Worm (Caenorhabditis elegans) whole organism, mixed stage, embryonic: ENCODE data around the gene Y77E11A.23.

Source experiments
- bed-3 ChIP-seq: fragments of 200-800 bp; sonication (Bioruptor generic); optimal IDR thresholded peaks from 3 replicates; lab custom pipeline; 2018; ENCODE audit warnings: mild to moderate bottlenecking, missing genetic modification characterization, moderate library complexity, missing compliant biosample characterization
- blmp-1 ChIP-seq: fragments of 150-350 bp; optimal IDR thresholded peaks from 2 replicates; lab custom pipeline; 2014; ENCODE audit warnings: missing biosample characterization, missing genetic modification characterization
- ceh-43 ChIP-seq: fragments of 200-800 bp; sonication (Bioruptor generic); optimal IDR thresholded peaks from 2 replicates; lab custom pipeline; 2018; ENCODE audit warnings: mild to moderate bottlenecking, missing genetic modification characterization, moderate library complexity, missing compliant biosample characterization
- ceh-83 ChIP-seq: fragments of 200-800 bp; sonication (Bioruptor generic); optimal IDR thresholded peaks from 2 replicates; lab custom pipeline; 2018; ENCODE audit warnings: mild to moderate bottlenecking, missing genetic modification characterization, missing compliant biosample characterization
- ces-1 ChIP-seq: fragments of 150-350 bp; optimal IDR thresholded peaks from 2 replicates; lab custom pipeline; 2014; ENCODE audit warnings: missing biosample characterization, missing genetic modification reagents, missing genetic modification characterization
- cnd-1 ChIP-seq: fragments of 200-800 bp; sonication (Bioruptor generic); optimal IDR thresholded peaks from 2 replicates; lab custom pipeline; 2018; ENCODE audit warnings: mild to moderate bottlenecking, missing genetic modification characterization, missing compliant biosample characterization
- drap-1 ChIP-seq: fragments of 200-800 bp; sonication (Bioruptor generic); optimal IDR thresholded peaks from 3 replicates; lab custom pipeline; 2018; ENCODE audit warnings: mild to moderate bottlenecking, missing genetic modification characterization, missing compliant biosample characterization
- elt-1 ChIP-seq: sonication (generic microtip); optimal IDR thresholded peaks from 2 replicates; lab custom pipeline; 2017; ENCODE audit warnings: missing genetic modification characterization, mild to moderate bottlenecking, missing compliant biosample characterization, antibody characterized with exemption, moderate library complexity, borderline replicate concordance; ENCODE audit not compliant: insufficient read depth
- elt-3 ChIP-seq: fragments of 150-350 bp; optimal IDR thresholded peaks from 2 replicates; lab custom pipeline; 2014; ENCODE audit warnings: missing biosample characterization, missing genetic modification characterization
- flh-1 ChIP-seq: fragments of 200-800 bp; sonication (Bioruptor generic); optimal IDR thresholded peaks from 2 replicates; lab custom pipeline; 2018; ENCODE audit warnings: mild to moderate bottlenecking, missing genetic modification characterization, moderate library complexity, missing compliant biosample characterization
- hlh-1 ChIP-seq: fragments of 150-350 bp; optimal IDR thresholded peaks from 2 replicates; lab custom pipeline; 2014; ENCODE audit warnings: missing biosample characterization, missing genetic modification reagents, missing genetic modification characterization
- lin-13 ChIP-seq: fragments of 150-350 bp; optimal IDR thresholded peaks from 2 replicates; lab custom pipeline; 2014; ENCODE audit warnings: missing biosample characterization, missing genetic modification characterization
- lin-32 ChIP-seq: fragments of 200-800 bp; sonication (Bioruptor generic); optimal IDR thresholded peaks from 2 replicates; lab custom pipeline; 2018; ENCODE audit warnings: mild to moderate bottlenecking, missing genetic modification characterization, missing compliant biosample characterization
- lsy-2 ChIP-seq: fragments of 150-350 bp; optimal IDR thresholded peaks from 2 replicates; lab custom pipeline; 2014; ENCODE audit warnings: missing biosample characterization, missing genetic modification characterization
- mab-5 ChIP-seq: fragments of 150-350 bp; optimal IDR thresholded peaks from 2 replicates; lab custom pipeline; 2014; ENCODE audit warnings: missing biosample characterization, missing genetic modification characterization
- mep-1 ChIP-seq: fragments of 150-350 bp; optimal IDR thresholded peaks from 2 replicates; lab custom pipeline; 2017; ENCODE audit warnings: missing biosample characterization, missing genetic modification reagents, missing genetic modification characterization, inconsistent platforms
- mls-2 ChIP-seq: sonication (generic microtip); optimal IDR thresholded peaks from 2 replicates; lab custom pipeline; 2016; ENCODE audit warnings: mild to moderate bottlenecking, missing genetic modification characterization, moderate library complexity, missing compliant biosample characterization
- nhr-2 ChIP-seq: fragments of 150-350 bp; optimal IDR thresholded peaks from 2 replicates; lab custom pipeline; 2014; ENCODE audit warnings: missing biosample characterization, missing genetic modification characterization
- nhr-237 ChIP-seq: fragments of 150-350 bp; optimal IDR thresholded peaks from 2 replicates; lab custom pipeline; 2014; ENCODE audit warnings: missing biosample characterization, missing genetic modification characterization
- nhr-28 ChIP-seq: fragments of 150-350 bp; optimal IDR thresholded peaks from 2 replicates; lab custom pipeline; 2014; ENCODE audit warnings: missing biosample characterization, missing genetic modification characterization
- nhr-76 ChIP-seq: sonication (generic microtip); optimal IDR thresholded peaks from 2 replicates; lab custom pipeline; 2017; ENCODE audit warnings: missing biosample characterization, missing genetic modification characterization
- pha-4 ChIP-seq: fragments of 150-350 bp; optimal IDR thresholded peaks from 2 replicates; lab custom pipeline; 2018; ENCODE audit warnings: missing biosample characterization, missing genetic modification reagents, missing genetic modification characterization
- sem-2 ChIP-seq: fragments of 200-800 bp; sonication (Bioruptor generic); optimal IDR thresholded peaks from 2 replicates; lab custom pipeline; 2018; ENCODE audit warnings: mild to moderate bottlenecking, missing genetic modification characterization, missing compliant biosample characterization
- snpc-4 ChIP-seq: fragments of 150-350 bp; optimal IDR thresholded peaks from 2 replicates; lab custom pipeline; 2014; ENCODE audit warnings: missing biosample characterization, missing genetic modification characterization
- sptf-1 ChIP-seq: sonication (generic microtip); optimal IDR thresholded peaks from 2 replicates; lab custom pipeline; 2017; ENCODE audit warnings: mild to moderate bottlenecking, missing genetic modification characterization, moderate library complexity, missing compliant biosample characterization
- tbx-8 ChIP-seq: fragments of 200-800 bp; sonication (Bioruptor generic); optimal IDR thresholded peaks from 2 replicates; lab custom pipeline; 2018; ENCODE audit warnings: mild to moderate bottlenecking, missing genetic modification characterization, moderate library complexity, missing compliant biosample characterization
- unc-120 ChIP-seq: sonication (generic microtip); optimal IDR thresholded peaks from 2 replicates; lab custom pipeline; 2017; ENCODE audit warnings: missing genetic modification characterization, missing compliant biosample characterization; ENCODE audit not compliant: poor library complexity, severe bottlenecking
- unc-39 ChIP-seq: fragments of 150-350 bp; optimal IDR thresholded peaks from 2 replicates; lab custom pipeline; 2014; ENCODE audit warnings: missing biosample characterization, missing genetic modification characterization
- unc-62 ChIP-seq: fragments of 150-350 bp; optimal IDR thresholded peaks from 2 replicates; lab custom pipeline; 2014; ENCODE audit warnings: missing biosample characterization, missing genetic modification reagents, missing genetic modification characterization
- zip-8 ChIP-seq: fragments of 150-350 bp; optimal IDR thresholded peaks from 2 replicates; lab custom pipeline; 2014; ENCODE audit warnings: missing biosample characterization, missing genetic modification characterization
- ztf-11 ChIP-seq: fragments of 150-350 bp; optimal IDR thresholded peaks from 2 replicates; lab custom pipeline; 2014; ENCODE audit warnings: missing biosample characterization, missing genetic modification characterization

The Y77E11A.23 gene

ce11 chrIV:1405780-1406179 lies 24.4 kb downstream of the Y77E11A.23 start:
- TF ChIP-seq nhr-237: no peak
- TF ChIP-seq nhr-28 (tag; lab: Kevin White, UChicago): no peak
- no peak for TF ChIP-seq ztf-11 (tag; lab: Kevin White, UChicago)
- no peak for TF ChIP-seq snpc-4 (tag; lab: Kevin White, UChicago)
- TF ChIP-seq unc-39: no peak
- TF ChIP-seq mep-1 (tag; lab: Kevin White, UChicago): no peak
- no peak for TF ChIP-seq ceh-83 (GFP tag; lab: Kevin White, UChicago)
- TF ChIP-seq zip-8 (tag; lab: Kevin White, UChicago): no peak
- no peak for TF ChIP-seq unc-62 (GFP tag; lab: Kevin White, UChicago)
- TF ChIP-seq blmp-1 (tag; lab: Kevin White, UChicago): no peak
- no peak for TF ChIP-seq bed-3 (GFP tag; lab: Kevin White, UChicago)

- TF ChIP-seq mab-5 (tag; lab: Kevin White, UChicago) (no peak), mls-2 (tag; lab: Kevin White, UChicago) (no peak)
Measured at ce11 chrIV:1403960-1404359, 26.2 kb downstream of the Y77E11A.23 start.

DNA sequence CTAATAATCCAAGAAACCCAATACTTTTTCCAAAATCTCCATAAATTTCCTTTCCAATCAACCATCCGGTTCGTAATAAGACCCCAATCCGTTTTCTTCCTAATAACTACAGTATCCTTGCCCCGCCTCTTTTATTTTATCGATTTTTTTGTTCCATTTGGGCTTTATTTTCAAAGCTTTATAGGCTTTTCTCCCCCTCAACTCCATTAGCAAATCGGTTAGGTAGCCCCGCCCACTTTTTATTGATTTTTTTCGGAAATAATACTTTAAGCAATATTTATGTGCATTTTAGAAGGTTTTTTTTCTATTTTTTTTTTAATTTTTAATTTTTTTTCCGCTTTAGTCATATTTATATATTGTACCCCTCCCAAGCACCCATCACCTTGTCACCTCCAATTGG lies 30.2 kb downstream of the Y77E11A.23 start:
- TF ChIP-seq unc-120 (tag; lab: Kevin White, UChicago) (no peak), elt-1 (tag; lab: Kevin White, UChicago) (no peak), unc-62 (GFP tag; lab: Kevin White, UChicago) (no peak), cnd-1 (no peak), tbx-8 (GFP tag; lab: Kevin White, UChicago) (no peak), elt-3 (tag; lab: Kevin White, UChicago) (no peak), ces-1 (no peak), nhr-28 (tag; lab: Kevin White, UChicago) (no peak), drap-1 (GFP tag; lab: Kevin White, UChicago) (no peak), ceh-43 (GFP tag; lab: Kevin White, UChicago) (no peak)

DNA sequence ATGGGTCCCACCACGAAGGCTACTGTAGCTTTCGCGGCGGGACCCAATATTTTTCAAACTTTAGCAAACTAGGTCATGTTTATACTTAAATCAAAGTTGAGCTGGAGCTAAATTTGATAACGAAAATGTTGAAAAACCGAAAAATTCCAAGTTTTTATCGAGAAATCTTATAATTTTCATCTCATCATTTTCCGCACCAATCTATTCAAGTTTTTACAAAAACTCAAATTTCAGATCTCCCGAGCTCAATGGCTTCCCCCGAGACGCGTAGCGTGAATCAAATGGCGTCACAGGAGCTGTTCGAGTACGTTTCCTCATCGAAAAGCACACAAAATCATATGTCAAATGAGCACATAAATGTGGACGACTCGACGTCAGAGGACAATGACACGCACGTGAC lies 32.3 kb downstream of the Y77E11A.23 start:
- TF ChIP-seq drap-1 (GFP tag; lab: Kevin White, UChicago) (no peak), tbx-8 (GFP tag; lab: Kevin White, UChicago) (no peak), cnd-1 (no peak), pha-4 (no peak), nhr-2 (tag; lab: Kevin White, UChicago) (no peak), elt-1 (tag; lab: Kevin White, UChicago) (no peak), lin-13 (tag; lab: Kevin White, UChicago) (no peak), lsy-2 (no peak), snpc-4 (tag; lab: Kevin White, UChicago) (no peak), lin-32 (GFP tag; lab: Kevin White, UChicago) (no peak), zip-8 (tag; lab: Kevin White, UChicago) (no peak), nhr-237 (no peak), flh-1 (GFP tag; lab: Kevin White, UChicago) (no peak), hlh-1 (tag; lab: Kevin White, UChicago) (no peak), sem-2 (GFP tag; lab: Kevin White, UChicago) (no peak), sptf-1 (tag; lab: Kevin White, UChicago) (no peak), unc-62 (GFP tag; lab: Kevin White, UChicago) (no peak), nhr-76 (no peak), unc-39 (no peak), ceh-83 (GFP tag; lab: Kevin White, UChicago) (no peak)
- TF ChIP-seq, all 35 proteins: peak for 0

DNA sequence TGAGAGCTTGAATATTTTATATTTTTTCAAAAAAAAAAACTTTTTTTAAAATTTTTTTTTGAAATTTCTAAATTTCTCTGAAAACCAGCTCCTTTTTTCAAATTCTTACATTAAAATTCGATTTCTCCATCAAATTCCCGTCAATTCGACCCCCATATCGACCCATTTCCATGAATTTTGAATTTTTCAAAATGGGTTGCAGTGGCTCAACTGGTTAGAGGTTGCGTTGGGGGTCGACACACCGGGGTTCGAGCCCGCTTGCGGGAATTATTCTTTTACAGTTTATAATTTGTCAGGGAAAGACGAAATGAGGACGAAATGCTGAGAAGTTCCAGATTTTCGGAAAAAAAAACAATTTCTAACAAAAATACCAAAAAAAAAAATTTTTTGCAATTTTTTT lies 36.1 kb downstream of the Y77E11A.23 start:
- no peak for TF ChIP-seq unc-120 (tag; lab: Kevin White, UChicago)

- no peak for TF ChIP-seq elt-1 (tag; lab: Kevin White, UChicago)
Measured at ce11 chrIV:1391446-1391845, 38.7 kb downstream of the Y77E11A.23 start.
